Fruit fly (Drosophila melanogaster) whole organism, prepupa: Measurements from ENCODE around the gene Sugb.

ENCODE experiments used
- CG11294 ChIP-seq: fragments of 200-800 bp; sonication (Bioruptor generic); IDR thresholded peaks from 2 replicates; pipeline ENCODE4 v1.3.6; 2022; ENCODE audit warnings: missing biosample characterization, missing genetic modification characterization
- CG11902 ChIP-seq: fragments of 200-800 bp; sonication (Bioruptor generic); optimal IDR thresholded peaks from 3 replicates; lab custom pipeline; 2016; ENCODE audit warnings: missing biosample characterization, missing genetic modification characterization
- CG15336 ChIP-seq: fragments of 200-800 bp; sonication (Bioruptor generic); IDR thresholded peaks from 2 replicates; pipeline ENCODE4 v1.3.6; 2022; ENCODE audit warnings: missing biosample characterization, missing genetic modification characterization
- CG1621 ChIP-seq: fragments of 200-800 bp; sonication (Bioruptor generic); optimal IDR thresholded peaks from 3 replicates; lab custom pipeline; 2018; ENCODE audit warnings: missing biosample characterization, mild to moderate bottlenecking, missing genetic modification characterization
- CG16779 ChIP-seq: fragments of 200-800 bp; sonication (Bioruptor generic); optimal IDR thresholded peaks from 3 replicates; lab custom pipeline; 2017; ENCODE audit warnings: missing biosample characterization, mild to moderate bottlenecking, missing genetic modification characterization
- CG31627 ChIP-seq: fragments of 200-800 bp; sonication (Bioruptor generic); optimal IDR thresholded peaks from 3 replicates; lab custom pipeline; 2016; ENCODE audit warnings: missing biosample characterization, missing genetic modification characterization
- CG32006 ChIP-seq: fragments of 200-800 bp; sonication (Bioruptor generic); optimal IDR thresholded peaks from 3 replicates; lab custom pipeline; 2017; ENCODE audit warnings: missing biosample characterization, mild to moderate bottlenecking, missing genetic modification characterization
- CG34406 ChIP-seq: fragments of 200-800 bp; sonication (Bioruptor generic); optimal IDR thresholded peaks from 3 replicates; lab custom pipeline; 2016; ENCODE audit warnings: missing biosample characterization, missing genetic modification characterization
- CG4318 ChIP-seq: fragments of 200-800 bp; sonication (Bioruptor generic); optimal IDR thresholded peaks from 3 replicates; lab custom pipeline; 2017; ENCODE audit warnings: missing biosample characterization, mild to moderate bottlenecking, missing genetic modification characterization
- CG6163 ChIP-seq: fragments of 200-800 bp; sonication (Bioruptor generic); IDR thresholded peaks from 3 replicates; pipeline ENCODE4 v1.3.6; 2022; ENCODE audit warnings: missing biosample characterization, missing genetic modification characterization
- CG6276 ChIP-seq: fragments of 200-800 bp; sonication (Bioruptor generic); optimal IDR thresholded peaks from 2 replicates; lab custom pipeline; 2017; ENCODE audit warnings: missing biosample characterization, mild to moderate bottlenecking, missing genetic modification characterization
- CG6792 ChIP-seq: fragments of 200-800 bp; sonication (Bioruptor generic); optimal IDR thresholded peaks from 3 replicates; lab custom pipeline; 2016; ENCODE audit warnings: missing biosample characterization, missing genetic modification characterization
- CG6808 ChIP-seq: fragments of 200-800 bp; sonication (Bioruptor generic); optimal IDR thresholded peaks from 3 replicates; lab custom pipeline; 2017; ENCODE audit warnings: missing biosample characterization, missing genetic modification characterization, mild to moderate bottlenecking, moderate library complexity, missing genetic modification reagents
- CG6854 ChIP-seq: fragments of 200-800 bp; sonication (Bioruptor generic); optimal IDR thresholded peaks from 2 replicates; lab custom pipeline; 2017; ENCODE audit warnings: missing biosample characterization, mild to moderate bottlenecking, missing genetic modification characterization
- CG8119 ChIP-seq: fragments of 200-800 bp; sonication (Bioruptor generic); IDR thresholded peaks from 3 replicates; pipeline ENCODE4 v1.3.6; 2022; ENCODE audit warnings: missing biosample characterization, missing genetic modification characterization
- CG8632 ChIP-seq: fragments of 200-800 bp; sonication (Bioruptor generic); optimal IDR thresholded peaks from 3 replicates; lab custom pipeline; 2016; ENCODE audit warnings: missing biosample characterization, missing genetic modification characterization
- CG9139 ChIP-seq: fragments of 200-800 bp; sonication (Bioruptor generic); optimal IDR thresholded peaks from 3 replicates; lab custom pipeline; 2017; ENCODE audit warnings: missing biosample characterization, mild to moderate bottlenecking, missing genetic modification characterization
- Eip78C ChIP-seq: fragments of 200-800 bp; sonication (Bioruptor generic); peaks from one replicate; lab custom pipeline; 2016; ENCODE audit warnings: missing biosample characterization, missing genetic modification characterization
- Eip93F ChIP-seq: fragments of 200-800 bp; sonication (Bioruptor generic); optimal IDR thresholded peaks from 2 replicates; lab custom pipeline; 2016; ENCODE audit warnings: missing biosample characterization, mild to moderate bottlenecking, missing genetic modification characterization
- Ets96B ChIP-seq: fragments of 200-800 bp; optimal IDR thresholded peaks from 2 replicates; lab custom pipeline; 2019; ENCODE audit warnings: missing biosample characterization, mild to moderate bottlenecking, missing genetic modification characterization, moderate library complexity
- Lpt ChIP-seq: fragments of 200-800 bp; sonication (Bioruptor generic); optimal IDR thresholded peaks from 3 replicates; lab custom pipeline; 2016; ENCODE audit warnings: missing biosample characterization, missing genetic modification characterization
- Sox102F ChIP-seq: fragments of 200-800 bp; sonication (Bioruptor generic); optimal IDR thresholded peaks from 2 replicates; lab custom pipeline; 2016; ENCODE audit warnings: missing biosample characterization, mild to moderate bottlenecking, missing genetic modification characterization
- Sox15 ChIP-seq: fragments of 200-800 bp; sonication (Bioruptor generic); optimal IDR thresholded peaks from 3 replicates; lab custom pipeline; 2016; ENCODE audit warnings: missing biosample characterization, missing genetic modification characterization
- cyc ChIP-seq: fragments of 200-800 bp; sonication (Bioruptor generic); optimal IDR thresholded peaks from 3 replicates; lab custom pipeline; 2016; ENCODE audit warnings: missing biosample characterization, missing genetic modification characterization
- dsx ChIP-seq: fragments of 200-800 bp; optimal IDR thresholded peaks from 3 replicates; lab custom pipeline; 2019; ENCODE audit warnings: missing biosample characterization, mild to moderate bottlenecking, missing genetic modification characterization, moderate library complexity; ENCODE audit not compliant: poor library complexity, severe bottlenecking
- eg ChIP-seq: fragments of 200-800 bp; sonication (Bioruptor generic); IDR thresholded peaks from 3 replicates; pipeline ENCODE4 v1.3.6; 2022; ENCODE audit warnings: missing biosample characterization, missing genetic modification characterization
- fd85E ChIP-seq: fragments of 200-800 bp; sonication (Bioruptor generic); optimal IDR thresholded peaks from 3 replicates; lab custom pipeline; 2016; ENCODE audit warnings: missing biosample characterization, missing genetic modification characterization
- fkh ChIP-seq: fragments of 200-800 bp; sonication (Bioruptor generic); optimal IDR thresholded peaks from 3 replicates; lab custom pipeline; 2017; ENCODE audit warnings: missing biosample characterization, mild to moderate bottlenecking, missing genetic modification characterization, moderate library complexity
- net ChIP-seq: fragments of 200-800 bp; sonication (Bioruptor generic); optimal IDR thresholded peaks from 3 replicates; lab custom pipeline; 2016; ENCODE audit warnings: missing biosample characterization, missing genetic modification characterization
- pdm3 ChIP-seq: fragments of 200-800 bp; sonication (Bioruptor generic); optimal IDR thresholded peaks from 3 replicates; lab custom pipeline; 2016; ENCODE audit warnings: missing biosample characterization, missing genetic modification characterization
- salr ChIP-seq, 2 experiments: fragments of 200-800 bp; sonication (Bioruptor generic); optimal IDR thresholded peaks; 3 replicates each; lab custom pipeline; 2016 to 2018; ENCODE audit warnings: missing biosample characterization in 2 of 2, missing genetic modification characterization in 2 of 2, mild to moderate bottlenecking in 1 of 2
- spab ChIP-seq: fragments of 200-800 bp; sonication (Bioruptor generic); optimal IDR thresholded peaks from 2 replicates; lab custom pipeline; 2017; ENCODE audit warnings: missing biosample characterization, mild to moderate bottlenecking, missing genetic modification characterization, missing genetic modification reagents
- ss ChIP-seq, 2 experiments: fragments of 200-800 bp; sonication (Bioruptor generic); optimal IDR thresholded peaks; 2 replicates in 1 of 2; 3 replicates in 1 of 2; lab custom pipeline; 2017 to 2018; ENCODE audit warnings: mild to moderate bottlenecking in 2 of 2, missing biosample characterization in 2 of 2, missing genetic modification characterization in 2 of 2, moderate library complexity in 1 of 2
- svp ChIP-seq: fragments of 200-800 bp; sonication (Bioruptor generic); peaks from one replicate; lab custom pipeline; 2016; ENCODE audit warnings: missing biosample characterization, missing genetic modification characterization
- topi ChIP-seq: fragments of 200-800 bp; sonication (Bioruptor generic); optimal IDR thresholded peaks from 3 replicates; lab custom pipeline; 2016; ENCODE audit warnings: missing biosample characterization, missing genetic modification characterization
- vri ChIP-seq: fragments of 200-800 bp; sonication (Bioruptor generic); optimal IDR thresholded peaks from 3 replicates; lab custom pipeline; 2016; ENCODE audit warnings: missing biosample characterization, mild to moderate bottlenecking, missing genetic modification characterization

The Sugb gene

DNA sequence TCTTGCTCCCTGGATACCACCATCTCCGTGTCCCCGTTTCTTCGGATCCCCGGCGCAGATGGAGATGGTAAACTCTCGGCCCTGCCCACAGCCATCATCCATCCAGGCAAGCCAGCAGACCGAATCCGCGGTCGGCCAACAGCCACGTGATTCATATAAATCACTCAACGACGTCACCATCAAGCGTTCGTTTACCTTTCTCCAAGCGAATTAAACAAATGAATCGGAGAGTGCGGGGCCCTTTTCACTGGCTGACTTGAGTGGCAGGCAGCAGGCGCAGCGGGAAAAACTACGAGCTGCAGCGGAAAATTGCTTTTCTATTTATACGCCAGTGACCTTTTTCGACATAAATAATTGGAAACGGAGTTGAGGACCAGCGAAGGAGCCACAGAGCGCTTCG is 19.8 kb downstream of the Sugb start:
- TF ChIP-seq CG4318 (GFP tag; lab: Kevin White, UChicago) (no peak), Lpt (peak; percentile 30)

DNA sequence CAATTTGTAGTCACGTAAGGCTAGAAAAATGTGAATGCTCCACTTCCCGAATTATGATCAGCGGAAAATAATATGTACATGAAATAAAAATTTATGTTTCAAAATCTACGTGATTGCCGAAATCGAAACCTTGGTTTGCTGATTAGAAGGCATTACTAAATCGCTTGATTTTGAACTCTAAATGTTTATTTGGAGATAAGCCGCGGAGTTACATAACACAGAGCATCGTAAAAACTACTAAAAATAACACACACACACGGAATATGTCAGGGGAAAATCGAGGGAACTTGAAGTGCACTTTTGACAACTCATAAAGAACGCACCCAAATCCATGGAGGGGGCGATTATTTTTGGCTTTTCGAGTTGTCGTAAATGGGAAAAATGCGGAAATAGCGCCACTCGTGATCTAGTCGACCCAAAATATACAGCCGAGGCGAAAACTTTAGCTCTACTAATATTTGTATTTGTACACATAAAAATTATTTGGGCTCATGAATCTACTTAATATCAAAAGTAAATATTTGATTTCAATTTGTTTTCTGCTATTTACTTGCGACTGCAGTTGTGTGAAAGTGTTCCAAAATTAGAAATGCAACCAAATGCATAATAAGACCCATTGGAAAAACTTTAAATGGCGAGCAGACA is 21.2 kb downstream of the Sugb start:
- TF ChIP-seq topi, result no peak
- TF ChIP-seq CG32006 (GFP tag; lab: Kevin White, UChicago), result no peak
- no peak for TF ChIP-seq CG11902 (GFP tag; lab: Kevin White, UChicago)
- no peak for TF ChIP-seq CG31627
- no peak for TF ChIP-seq Sox102F (GFP tag; lab: Kevin White, UChicago)
- TF ChIP-seq Eip78C, result no peak
- no peak for TF ChIP-seq CG6792

- TF ChIP-seq CG6163 (GFP tag; lab: Robert Waterston, UW) (peak; percentile 77), svp (GFP tag; lab: Kevin White, UChicago) (no peak), CG6808 (GFP tag; lab: Kevin White, UChicago) (peak; percentile 29), ss (GFP tag; optimal IDR thresholded peaks at IDR 0.05; lab: Kevin White, UChicago) (peak; percentile 64 to 85), Lpt (peak; percentile 42), Ets96B (peak; percentile 39), Eip78C (peak; percentile 40), net (no peak), CG1621 (tag; lab: Kevin White, UChicago) (no peak), fd85E (GFP tag; lab: Kevin White, UChicago) (peak; percentile 6), dsx (peak; percentile 11), fkh (peak; percentile 39), CG34406 (no peak), CG16779 (tag; lab: Kevin White, UChicago) (peak; percentile 57), salr (GFP tag; optimal IDR thresholded peaks at IDR 0.05; lab: Kevin White, UChicago) (peak in 1 of 2 experiments; percentile 4), CG6276 (GFP tag; lab: Kevin White, UChicago) (peak; percentile 12), spab (no peak), CG6854 (GFP tag; lab: Kevin White, UChicago) (peak; percentile 26), Sox15 (GFP tag; lab: Kevin White, UChicago) (no peak), vri (GFP tag; lab: Kevin White, UChicago) (peak; percentile 37), CG31627 (no peak), CG8119 (GFP tag; lab: Robert Waterston, UW) (peak; percentile 48; the same call in 2 of the 3 replicates), pdm3 (GFP tag; lab: Kevin White, UChicago) (no peak), CG11294 (GFP tag; lab: Robert Waterston, UW) (no peak), eg (GFP tag; lab: Robert Waterston, UW) (peak; percentile 68; the same call in 2 of the 3 replicates), CG15336 (GFP tag; lab: Robert Waterston, UW) (peak; percentile 60), CG9139 (GFP tag; lab: Kevin White, UChicago) (peak; percentile 33)
Measured at dm6 chr3L:11707978-11708632, 24.3 kb downstream of the Sugb start, which contains the start of gene CG11658. CG11658 (minus strand) TSS chr3L:11708553.

dm6 chr3L:11708633-11709116 is 24.9 kb downstream of the Sugb start, which contains the start of the genes Ccdc56 and mtTFB1:
Ccdc56 (plus strand) TSS chr3L:11708979.
mtTFB1 (plus strand) TSS chr3L:11708979.
- TF ChIP-seq Eip93F (GFP tag; lab: Kevin White, UChicago), result no peak
- TF ChIP-seq vri (GFP tag; lab: Kevin White, UChicago), result peak; percentile 75
- no peak for TF ChIP-seq CG8632 (GFP tag; lab: Kevin White, UChicago)
- TF ChIP-seq Eip78C, result peak; percentile 21
- peak; percentile 19 for TF ChIP-seq CG31627
- TF ChIP-seq cyc, result peak; percentile 4
